Worm (Caenorhabditis elegans) whole organism, L4 larva: ENCODE measurements around the gene R09F10.5.

Experiments used
- zfp-3 ChIP-seq: fragments of 200-800 bp; sonication (Bioruptor generic); conservative IDR thresholded peaks from 2 replicates; pipeline ENCODE4 v1.3.6; 2022; ENCODE audit warnings: missing genetic modification reagents, missing genetic modification characterization, missing compliant biosample characterization
- ztf-11 ChIP-seq: fragments of 150-350 bp; optimal IDR thresholded peaks from 2 replicates; lab custom pipeline; 2014; ENCODE audit warnings: missing biosample characterization, missing genetic modification characterization

DNA sequence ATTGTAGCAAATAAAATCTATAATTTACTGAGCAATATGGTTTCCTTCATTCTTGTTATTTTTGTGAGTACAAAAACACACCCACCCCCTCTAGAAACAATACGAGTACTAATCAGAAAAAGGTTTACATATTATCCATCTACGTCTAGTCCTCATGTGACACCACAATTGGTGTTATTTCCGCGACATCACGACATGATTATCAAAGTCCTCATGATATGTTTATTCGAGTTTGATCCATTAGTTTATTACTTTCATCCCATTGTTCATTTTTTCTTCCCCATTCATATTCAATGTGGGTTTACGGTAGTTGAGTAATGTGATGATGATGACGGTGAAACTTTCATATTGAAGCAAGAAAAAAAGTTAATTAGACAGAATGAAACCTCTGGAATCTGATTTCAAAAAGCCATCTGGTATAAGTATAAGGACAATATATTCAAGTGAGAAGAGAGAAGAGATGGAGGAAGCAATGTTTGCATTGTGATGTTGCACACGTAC, 46.8 kb upstream of the R09F10.5 start:
- TF ChIP-seq ztf-11 = no peak
- no peak for TF ChIP-seq zfp-3 (GFP tag; lab: Robert Waterston, UW)
